Worm (Caenorhabditis elegans) whole organism, mixed stage, embryonic: Measurements from ENCODE around the gene K07C11.8.

Experiments
- ces-1 ChIP-seq: fragments of 150-350 bp; optimal IDR thresholded peaks from 2 replicates; lab custom pipeline; 2014; ENCODE audit warnings: missing biosample characterization, missing genetic modification reagents, missing genetic modification characterization
- drap-1 ChIP-seq: fragments of 200-800 bp; sonication (Bioruptor generic); optimal IDR thresholded peaks from 3 replicates; lab custom pipeline; 2018; ENCODE audit warnings: mild to moderate bottlenecking, missing genetic modification characterization, missing compliant biosample characterization
- elt-3 ChIP-seq: fragments of 150-350 bp; optimal IDR thresholded peaks from 2 replicates; lab custom pipeline; 2014; ENCODE audit warnings: missing biosample characterization, missing genetic modification characterization
- lin-13 ChIP-seq: fragments of 150-350 bp; optimal IDR thresholded peaks from 2 replicates; lab custom pipeline; 2014; ENCODE audit warnings: missing biosample characterization, missing genetic modification characterization
- lsy-2 ChIP-seq: fragments of 150-350 bp; optimal IDR thresholded peaks from 2 replicates; lab custom pipeline; 2014; ENCODE audit warnings: missing biosample characterization, missing genetic modification characterization
- mep-1 ChIP-seq: fragments of 150-350 bp; optimal IDR thresholded peaks from 2 replicates; lab custom pipeline; 2017; ENCODE audit warnings: missing biosample characterization, missing genetic modification reagents, missing genetic modification characterization, inconsistent platforms
- nhr-2 ChIP-seq: fragments of 150-350 bp; optimal IDR thresholded peaks from 2 replicates; lab custom pipeline; 2014; ENCODE audit warnings: missing biosample characterization, missing genetic modification characterization
- nhr-237 ChIP-seq: fragments of 150-350 bp; optimal IDR thresholded peaks from 2 replicates; lab custom pipeline; 2014; ENCODE audit warnings: missing biosample characterization, missing genetic modification characterization
- pha-4 ChIP-seq: fragments of 150-350 bp; optimal IDR thresholded peaks from 2 replicates; lab custom pipeline; 2018; ENCODE audit warnings: missing biosample characterization, missing genetic modification reagents, missing genetic modification characterization
- snpc-4 ChIP-seq: fragments of 150-350 bp; optimal IDR thresholded peaks from 2 replicates; lab custom pipeline; 2014; ENCODE audit warnings: missing biosample characterization, missing genetic modification characterization
- sptf-1 ChIP-seq: sonication (generic microtip); optimal IDR thresholded peaks from 2 replicates; lab custom pipeline; 2017; ENCODE audit warnings: mild to moderate bottlenecking, missing genetic modification characterization, moderate library complexity, missing compliant biosample characterization
- unc-120 ChIP-seq: sonication (generic microtip); optimal IDR thresholded peaks from 2 replicates; lab custom pipeline; 2017; ENCODE audit warnings: missing genetic modification characterization, missing compliant biosample characterization; ENCODE audit not compliant: poor library complexity, severe bottlenecking
- unc-62 ChIP-seq: fragments of 150-350 bp; optimal IDR thresholded peaks from 2 replicates; lab custom pipeline; 2014; ENCODE audit warnings: missing biosample characterization, missing genetic modification reagents, missing genetic modification characterization

DNA sequence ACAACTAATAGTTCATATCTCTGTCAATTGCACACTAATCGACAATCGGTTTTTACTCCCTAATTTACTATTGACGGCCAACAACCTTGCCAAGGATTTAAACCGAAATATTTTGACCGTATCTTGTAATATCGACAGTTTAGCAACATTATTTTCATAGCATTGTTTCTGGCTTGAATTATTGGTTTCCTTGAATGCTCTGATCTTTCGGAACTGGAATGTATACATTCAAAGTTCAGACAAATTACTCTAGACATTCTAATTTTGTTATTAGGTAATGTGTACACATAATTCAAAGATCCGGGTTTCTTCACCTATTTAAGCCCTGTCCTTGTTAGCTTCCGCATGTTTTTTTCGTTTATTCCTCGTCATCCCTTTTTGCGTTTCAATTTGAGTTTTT, 46.3 kb upstream of the K07C11.8 start, which contains the start of gene C16D9.9:
- TF ChIP-seq elt-3 (tag; lab: Kevin White, UChicago), result no peak
- no peak for TF ChIP-seq ces-1 (GFP tag; lab: Kevin White, UChicago)
- TF ChIP-seq nhr-2 (tag; lab: Kevin White, UChicago), result no peak
- TF ChIP-seq pha-4 (tag; lab: Kevin White, UChicago), result no peak
- TF ChIP-seq mep-1 (tag; lab: Kevin White, UChicago), result no peak
- no peak for TF ChIP-seq nhr-237 (tag; lab: Kevin White, UChicago)
- TF ChIP-seq snpc-4, result no peak
- no peak for TF ChIP-seq sptf-1 (tag; lab: Kevin White, UChicago)
- no peak for TF ChIP-seq drap-1 (GFP tag; lab: Kevin White, UChicago)
- TF ChIP-seq lin-13 (tag; lab: Kevin White, UChicago), result no peak
- no peak for TF ChIP-seq unc-62 (GFP tag; lab: Kevin White, UChicago)
- no peak for TF ChIP-seq unc-120 (tag; lab: Kevin White, UChicago)
- no peak for TF ChIP-seq lsy-2 (tag; lab: Kevin White, UChicago)
